Worm (Caenorhabditis elegans) whole organism, late embryonic: ENCODE measurements around the gene lmp-2.
A peak's percentile ranks its signal among the peaks of the same experiment; 100 is the strongest.

Experiments used
- C08G9.2 ChIP-seq: sonication (generic microtip); optimal IDR thresholded peaks from 2 replicates; lab custom pipeline; 2016; ENCODE audit warnings: mild to moderate bottlenecking, missing genetic modification characterization, moderate library complexity, missing compliant biosample characterization
- C38D4.7 ChIP-seq: fragments of 200-800 bp; sonication (Bioruptor generic); optimal IDR thresholded peaks from 2 replicates; lab custom pipeline; 2018; ENCODE audit warnings: mild to moderate bottlenecking, missing genetic modification characterization, moderate library complexity, missing compliant biosample characterization
- F13H6.1 ChIP-seq: sonication (generic microtip); optimal IDR thresholded peaks from 2 replicates; lab custom pipeline; 2016; ENCODE audit warnings: missing genetic modification characterization, missing compliant biosample characterization
- K09A11.1 ChIP-seq: sonication (generic microtip); optimal IDR thresholded peaks from 2 replicates; lab custom pipeline; 2017; ENCODE audit warnings: antibody characterized with exemption, mild to moderate bottlenecking, missing genetic modification characterization, missing compliant biosample characterization; ENCODE audit not compliant: insufficient read depth
- ahr-1 ChIP-seq: sonication (generic microtip); optimal IDR thresholded peaks from 2 replicates; lab custom pipeline; 2016; ENCODE audit warnings: missing genetic modification characterization, missing compliant biosample characterization
- ceh-14 ChIP-seq: sonication (generic microtip); optimal IDR thresholded peaks from 2 replicates; lab custom pipeline; 2016; ENCODE audit warnings: missing genotype, missing genetic modification characterization, missing compliant biosample characterization
- ceh-18 ChIP-seq: sonication (generic microtip); optimal IDR thresholded peaks from 2 replicates; lab custom pipeline; 2016; ENCODE audit warnings: missing genetic modification characterization, missing compliant biosample characterization
- ceh-2 ChIP-seq: sonication (generic microtip); optimal IDR thresholded peaks from 2 replicates; lab custom pipeline; 2016; ENCODE audit warnings: missing genotype, missing genetic modification characterization, missing compliant biosample characterization
- ceh-22 ChIP-seq: sonication (generic microtip); optimal IDR thresholded peaks from 2 replicates; lab custom pipeline; 2017; ENCODE audit warnings: missing biosample characterization, missing genetic modification characterization
- ceh-30 ChIP-seq: fragments of 150-350 bp; optimal IDR thresholded peaks from 2 replicates; lab custom pipeline; 2014; ENCODE audit warnings: missing biosample characterization, missing genetic modification characterization
- ceh-31 ChIP-seq: sonication (generic microtip); optimal IDR thresholded peaks from 2 replicates; lab custom pipeline; 2016; ENCODE audit warnings: missing genetic modification characterization, missing compliant biosample characterization
- ceh-34 ChIP-seq: sonication (generic microtip); optimal IDR thresholded peaks from 2 replicates; lab custom pipeline; 2016; ENCODE audit warnings: mild to moderate bottlenecking, missing genetic modification characterization, missing compliant biosample characterization
- ceh-48 ChIP-seq: sonication (generic microtip); optimal IDR thresholded peaks from 2 replicates; lab custom pipeline; 2016; ENCODE audit warnings: missing genetic modification characterization, inconsistent platforms, missing compliant biosample characterization
- che-1 ChIP-seq: sonication (generic microtip); optimal IDR thresholded peaks from 2 replicates; lab custom pipeline; 2016; ENCODE audit warnings: mild to moderate bottlenecking, missing genetic modification characterization, missing compliant biosample characterization
- dmd-4 ChIP-seq: sonication (generic microtip); optimal IDR thresholded peaks from 2 replicates; lab custom pipeline; 2016; ENCODE audit warnings: borderline replicate concordance, missing genetic modification characterization, missing compliant biosample characterization
- dve-1 ChIP-seq: sonication (generic microtip); optimal IDR thresholded peaks from 2 replicates; lab custom pipeline; 2017; ENCODE audit warnings: antibody characterized with exemption, mild to moderate bottlenecking, missing genetic modification characterization, missing compliant biosample characterization
- elt-2 ChIP-seq: sonication (generic microtip); optimal IDR thresholded peaks from 2 replicates; lab custom pipeline; 2016; ENCODE audit warnings: missing genetic modification reagents, missing genetic modification characterization, missing compliant biosample characterization
- ets-4 ChIP-seq: sonication (generic microtip); optimal IDR thresholded peaks from 2 replicates; lab custom pipeline; 2016; ENCODE audit warnings: missing genetic modification characterization, missing compliant biosample characterization
- fkh-10 ChIP-seq: fragments of 150-350 bp; optimal IDR thresholded peaks from 2 replicates; lab custom pipeline; 2014; ENCODE audit warnings: missing biosample characterization, missing genetic modification reagents, missing genetic modification characterization
- fkh-6 ChIP-seq: sonication (generic microtip); optimal IDR thresholded peaks from 2 replicates; lab custom pipeline; 2016; ENCODE audit warnings: missing genetic modification characterization, missing compliant biosample characterization
- hlh-15 ChIP-seq: sonication (generic microtip); optimal IDR thresholded peaks from 2 replicates; lab custom pipeline; 2016; ENCODE audit warnings: missing genetic modification characterization, missing compliant biosample characterization
- hlh-30 ChIP-seq: sonication (generic microtip); optimal IDR thresholded peaks from 2 replicates; lab custom pipeline; 2017; ENCODE audit warnings: antibody characterized with exemption, missing genetic modification characterization, missing compliant biosample characterization; ENCODE audit not compliant: insufficient read depth
- hlh-6 ChIP-seq: sonication (generic microtip); optimal IDR thresholded peaks from 2 replicates; lab custom pipeline; 2016; ENCODE audit warnings: missing genotype, missing genetic modification characterization, missing compliant biosample characterization
- lim-6 ChIP-seq: sonication (generic microtip); optimal IDR thresholded peaks from 2 replicates; lab custom pipeline; 2016; ENCODE audit warnings: missing genetic modification characterization, missing compliant biosample characterization
- lin-11 ChIP-seq: fragments of 200-800 bp; sonication (Bioruptor generic); optimal IDR thresholded peaks from 2 replicates; lab custom pipeline; 2018; ENCODE audit warnings: mild to moderate bottlenecking, missing genetic modification characterization, missing compliant biosample characterization
- mec-3 ChIP-seq: sonication (generic microtip); optimal IDR thresholded peaks from 2 replicates; lab custom pipeline; 2016; ENCODE audit warnings: borderline replicate concordance, missing genetic modification characterization, missing compliant biosample characterization
- nfya-1 ChIP-seq: sonication (generic microtip); optimal IDR thresholded peaks from 2 replicates; lab custom pipeline; 2017; ENCODE audit warnings: missing genetic modification characterization, mild to moderate bottlenecking, missing compliant biosample characterization, antibody characterized with exemption, moderate library complexity
- nhr-232 ChIP-seq: sonication (generic microtip); optimal IDR thresholded peaks from 2 replicates; lab custom pipeline; 2016; ENCODE audit warnings: missing genetic modification characterization, missing compliant biosample characterization
- npax-4 ChIP-seq: sonication (generic microtip); optimal IDR thresholded peaks from 2 replicates; lab custom pipeline; 2016; ENCODE audit warnings: missing genetic modification characterization, missing compliant biosample characterization
- pax-1 ChIP-seq: fragments of 150-350 bp; optimal IDR thresholded peaks from 2 replicates; lab custom pipeline; 2014; ENCODE audit warnings: missing biosample characterization, missing genetic modification characterization
- pha-4 ChIP-seq: fragments of 150-350 bp; optimal IDR thresholded peaks from 2 replicates; lab custom pipeline; 2018; ENCODE audit warnings: missing biosample characterization, missing genetic modification reagents, missing genetic modification characterization
- ref-2 ChIP-seq: sonication (generic microtip); optimal IDR thresholded peaks from 2 replicates; lab custom pipeline; 2016; ENCODE audit warnings: missing genetic modification characterization, missing compliant biosample characterization
- rnt-1 ChIP-seq: sonication (generic microtip); optimal IDR thresholded peaks from 2 replicates; lab custom pipeline; 2016; ENCODE audit warnings: missing genetic modification characterization, missing compliant biosample characterization
- sdc-2 ChIP-seq: sonication (generic microtip); optimal IDR thresholded peaks from 2 replicates; lab custom pipeline; 2016; ENCODE audit warnings: missing genotype, missing genetic modification characterization, missing compliant biosample characterization
- sox-2 ChIP-seq: fragments of 200-800 bp; sonication (Bioruptor generic); IDR thresholded peaks from 2 replicates; pipeline ENCODE4 v1.3.6; 2022; ENCODE audit warnings: missing genetic modification reagents, missing genetic modification characterization, missing compliant biosample characterization
- syd-9 ChIP-seq: sonication (generic microtip); optimal IDR thresholded peaks from 2 replicates; lab custom pipeline; 2016; ENCODE audit warnings: mild to moderate bottlenecking, missing genetic modification characterization, moderate library complexity, missing compliant biosample characterization
- tbx-2 ChIP-seq: sonication (generic microtip); optimal IDR thresholded peaks from 2 replicates; lab custom pipeline; 2016; ENCODE audit warnings: missing genetic modification characterization, missing compliant biosample characterization
- unc-3 ChIP-seq, 2 experiments: fragments of 200-800 bp in 1 of 2; sonication (Bioruptor generic) in 1 of 2; sonication (generic microtip) in 1 of 2; conservative IDR thresholded peaks in 1 of 2; optimal IDR thresholded peaks in 1 of 2; 2 replicates each; pipeline versions ENCODE4 v1.3.6 to Lab custom; 2016 to 2022; ENCODE audit warnings: missing compliant biosample characterization in 2 of 2, missing genetic modification characterization in 2 of 2, missing genetic modification reagents in 1 of 2
- unc-42 ChIP-seq: sonication (generic microtip); optimal IDR thresholded peaks from 2 replicates; lab custom pipeline; 2016; ENCODE audit warnings: missing genotype, missing genetic modification characterization, missing compliant biosample characterization
- unc-55 ChIP-seq: sonication (generic microtip); optimal IDR thresholded peaks from 2 replicates; lab custom pipeline; 2017; ENCODE audit warnings: missing biosample characterization, missing genetic modification reagents, missing genetic modification characterization

Gene lmp-2

ce11 chrX:1120326-1120725, 5.1 kb upstream of the lmp-2 start:
- no peak for TF ChIP-seq C38D4.7 (GFP tag; lab: Kevin White, UChicago)
- TF ChIP-seq ceh-22 (tag; lab: Kevin White, UChicago) = no peak
- TF ChIP-seq dmd-4 (tag; lab: Kevin White, UChicago) = no peak
- peak; percentile 76 for TF ChIP-seq sdc-2
- peak; percentile 55 for TF ChIP-seq ceh-14
- peak; percentile 80 for TF ChIP-seq ref-2 (tag; lab: Kevin White, UChicago)
- no peak for TF ChIP-seq lin-11 (tag; lab: Kevin White, UChicago)
- TF ChIP-seq ceh-34 = peak; percentile 66
- TF ChIP-seq ceh-18 (tag; lab: Kevin White, UChicago) = peak; percentile 40
- no peak for TF ChIP-seq unc-3 (GFP tag; conservative IDR thresholded peaks at IDR 0.05; lab: Robert Waterston, UW)
- peak; percentile 2 for TF ChIP-seq unc-3 (tag; optimal IDR thresholded peaks at IDR 0.05; lab: Kevin White, UChicago)
- peak; percentile 5 for TF ChIP-seq hlh-30 (tag; lab: Kevin White, UChicago)
- peak; percentile 2 for TF ChIP-seq fkh-10 (GFP tag; lab: Kevin White, UChicago)
- TF ChIP-seq C08G9.2 = peak; percentile 19
- TF ChIP-seq F13H6.1 (tag; lab: Kevin White, UChicago) = peak; percentile 35
- TF ChIP-seq unc-55 (GFP tag; lab: Kevin White, UChicago) = peak; percentile 98
- TF ChIP-seq mec-3 (tag; lab: Kevin White, UChicago) = peak; percentile 25
- peak; percentile 39 for TF ChIP-seq syd-9
- TF ChIP-seq ceh-48 (tag; lab: Kevin White, UChicago) = peak; percentile 75
- peak; percentile 52 for TF ChIP-seq rnt-1 (tag; lab: Kevin White, UChicago)
- TF ChIP-seq pax-1 (tag; lab: Kevin White, UChicago) = no peak
- TF ChIP-seq unc-42 (tag; lab: Kevin White, UChicago) = peak; percentile 98
- TF ChIP-seq nfya-1 (tag; lab: Kevin White, UChicago) = peak; percentile 40
- TF ChIP-seq ceh-30 (tag; lab: Kevin White, UChicago) = no peak
- TF ChIP-seq hlh-6 = peak; percentile 63
- peak; percentile 44 for TF ChIP-seq ceh-2 (tag; lab: Kevin White, UChicago)
- TF ChIP-seq fkh-6 (tag; lab: Kevin White, UChicago) = peak; percentile 11
- peak; percentile 74 for TF ChIP-seq tbx-2 (tag; lab: Kevin White, UChicago)
- peak; percentile 92 for TF ChIP-seq ceh-31 (tag; lab: Kevin White, UChicago)
- no peak for TF ChIP-seq hlh-15 (tag; lab: Kevin White, UChicago)

- no peak for TF ChIP-seq lim-6
- TF ChIP-seq fkh-10 (GFP tag; lab: Kevin White, UChicago) = no peak
- no peak for TF ChIP-seq che-1
- no peak for TF ChIP-seq npax-4 (tag; lab: Kevin White, UChicago)
- no peak for TF ChIP-seq dve-1 (tag; lab: Kevin White, UChicago)
- no peak for TF ChIP-seq ets-4
- TF ChIP-seq hlh-30 (tag; lab: Kevin White, UChicago) = no peak
Observed at ce11 chrX:1121575-1121974, 3.8 kb upstream of the lmp-2 start.

- TF ChIP-seq unc-55 (GFP tag; lab: Kevin White, UChicago) (peak; percentile 25), ceh-18 (tag; lab: Kevin White, UChicago) (peak; percentile 12), sox-2 (GFP tag; lab: Robert Waterston, UW) (no peak)
Observed at ce11 chrX:1122198-1122597, 3.2 kb upstream of the lmp-2 start.

DNA sequence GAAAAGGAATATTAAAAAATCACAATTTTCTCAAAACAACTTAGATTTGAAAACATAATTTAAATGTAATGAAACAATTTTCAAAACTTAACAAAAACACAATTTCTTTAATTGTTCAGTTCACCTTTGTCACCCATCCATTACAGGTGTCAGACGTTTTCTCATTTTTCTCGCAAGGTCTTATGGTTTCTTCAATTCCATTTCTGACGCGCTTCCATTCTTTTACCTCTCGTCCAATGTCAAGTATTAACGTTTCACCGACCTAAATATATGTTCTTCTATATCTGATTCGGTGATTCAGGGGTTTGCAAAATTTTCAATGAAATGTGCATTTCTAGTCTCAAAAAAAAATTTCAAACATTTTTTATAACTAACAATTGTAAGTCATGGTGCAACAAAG, 1.9 kb upstream of the lmp-2 start:
- TF ChIP-seq pha-4 (tag; lab: Kevin White, UChicago) = no peak
- TF ChIP-seq syd-9 = no peak
- TF ChIP-seq elt-2 (tag; lab: Kevin White, UChicago) = no peak
- TF ChIP-seq ref-2 (tag; lab: Kevin White, UChicago) = no peak
- no peak for TF ChIP-seq rnt-1 (tag; lab: Kevin White, UChicago)
- no peak for TF ChIP-seq K09A11.1 (tag; lab: Kevin White, UChicago)
- TF ChIP-seq npax-4 (tag; lab: Kevin White, UChicago) = no peak
- TF ChIP-seq nhr-232 (tag; lab: Kevin White, UChicago) = no peak
- no peak for TF ChIP-seq ceh-2 (tag; lab: Kevin White, UChicago)
- no peak for TF ChIP-seq ahr-1
- no peak for TF ChIP-seq mec-3 (tag; lab: Kevin White, UChicago)
